Fruit fly (Drosophila melanogaster): ENCODE data around the gene Cpr67B.

Gene Cpr67B

dm6 chr3L:9422636-9423419 is 18.2 kb downstream of the Cpr67B start, which contains the start of gene aay (continued):
- TF ChIP-seq lola (GFP tag; optimal IDR thresholded peaks at IDR 0.05), result peak in 1 of 3 experiments; percentile 99
- TF ChIP-seq jing (GFP tag; optimal IDR thresholded peaks at IDR 0.05), result peak; percentile 97
- peak; percentile 99 for TF ChIP-seq CG15269 (tag; optimal IDR thresholded peaks at IDR 0.05)
- peak; percentile 98 for TF ChIP-seq so (GFP tag; IDR thresholded peaks at IDR 0.05)
- TF ChIP-seq CG8944 (GFP tag; optimal IDR thresholded peaks at IDR 0.05), result peak; percentile 95
- peak; percentile 97 for TF ChIP-seq CG4707 (GFP tag; optimal IDR thresholded peaks at IDR 0.05)
- peak; percentile 98 for TF ChIP-seq CG3847 (GFP tag; IDR thresholded peaks at IDR 0.05)
- no peak for TF ChIP-seq inv (GFP tag; IDR thresholded peaks at IDR 0.05; ENCODE audit: partially characterized antibody)
- TF ChIP-seq CG10543 (GFP tag; optimal IDR thresholded peaks at IDR 0.05), result peak; percentile 97
- peak; percentile 98 for TF ChIP-seq CG30431 (GFP tag; optimal IDR thresholded peaks at IDR 0.05)
- TF ChIP-seq CG14965 (GFP tag; optimal IDR thresholded peaks at IDR 0.05; ENCODE audit: borderline replicate concordance), result peak; percentile 81
- peak; percentile 98 for TF ChIP-seq Camta (GFP tag; optimal IDR thresholded peaks at IDR 0.05)
- no peak for TF ChIP-seq Lpt (GFP tag; optimal IDR thresholded peaks at IDR 0.05)
- peak; percentile 99 for TF ChIP-seq CG10209 (GFP tag; optimal IDR thresholded peaks at IDR 0.05)
- peak; percentile 92 for TF ChIP-seq CG10431 (GFP tag; optimal IDR thresholded peaks at IDR 0.05)
- TF ChIP-seq CG3995 (GFP tag; optimal IDR thresholded peaks at IDR 0.05), result peak; percentile 82
- peak; percentile 99 for TF ChIP-seq CG17361 (GFP tag; IDR thresholded peaks at IDR 0.05)
- TF ChIP-seq CG14050 (GFP tag; IDR thresholded peaks at IDR 0.05), result peak; percentile 97
- TF ChIP-seq sima (GFP tag; optimal IDR thresholded peaks at IDR 0.05), result peak; percentile 95
- TF ChIP-seq BtbVII (GFP tag; optimal IDR thresholded peaks at IDR 0.05), result peak; percentile 99
- peak; percentile 99 for TF ChIP-seq ci (GFP tag; IDR thresholded peaks at IDR 0.05)
- TF ChIP-seq Rfx (GFP tag; IDR thresholded peaks at IDR 0.05), result peak; percentile 99
- peak; percentile 73 for TF ChIP-seq CTCF (GFP tag; optimal IDR thresholded peaks at IDR 0.05)
- TF ChIP-seq CG16815 (GFP tag; optimal IDR thresholded peaks at IDR 0.05), result peak; percentile 98
- peak; percentile 91 for TF ChIP-seq CG9876 (GFP tag; optimal IDR thresholded peaks at IDR 0.05)
- TF ChIP-seq CG4328 (GFP tag; optimal IDR thresholded peaks at IDR 0.05), result peak; percentile 97
- peak; percentile 98 for TF ChIP-seq Drgx (GFP tag; IDR thresholded peaks at IDR 0.05)
- peak; percentile 95 for TF ChIP-seq Gsc (GFP tag; IDR thresholded peaks at IDR 0.05)
- TF ChIP-seq CG6791 (GFP tag; IDR thresholded peaks at IDR 0.05; ENCODE audit: partially characterized antibody), result no peak
- peak; percentile 90 for TF ChIP-seq Deaf1 (tag; optimal IDR thresholded peaks at IDR 0.05)
- peak; percentile 96 for TF ChIP-seq CG31388 (GFP tag; optimal IDR thresholded peaks at IDR 0.05)
- peak; percentile 97 for TF ChIP-seq CG6254 (GFP tag; optimal IDR thresholded peaks at IDR 0.05)
- peak in 1 of 3 experiments; percentile 99 for TF ChIP-seq Stat92E (GFP tag; optimal IDR thresholded peaks at IDR 0.05)
- peak; percentile 99 for TF ChIP-seq CG13296 (GFP tag; optimal IDR thresholded peaks at IDR 0.05)
- TF ChIP-seq Abd-B (GFP tag; optimal IDR thresholded peaks at IDR 0.05), result peak; percentile 99
- TF ChIP-seq CG14710 (tag; optimal IDR thresholded peaks at IDR 0.05), result peak; percentile 98
- TF ChIP-seq CG12659 (GFP tag; optimal IDR thresholded peaks at IDR 0.05), result peak; percentile 99
- peak; percentile 51 for TF ChIP-seq CG9797 (GFP tag; optimal IDR thresholded peaks at IDR 0.05)
- TF ChIP-seq tgo (GFP tag; IDR thresholded peaks at IDR 0.05), result peak; percentile 98
- peak; percentile 99 for TF ChIP-seq lab (GFP tag; optimal IDR thresholded peaks at IDR 0.05)
- TF ChIP-seq CG7786 (GFP tag; optimal IDR thresholded peaks at IDR 0.05), result peak; percentile 97
- TF ChIP-seq CG11456 (GFP tag; IDR thresholded peaks at IDR 0.05), result peak; percentile 98
- peak; percentile 97 for TF ChIP-seq CG12155 (GFP tag; optimal IDR thresholded peaks at IDR 0.05)
- TF ChIP-seq sob (GFP tag; IDR thresholded peaks at IDR 0.05), result peak; percentile 99
- peak; percentile 76 for TF ChIP-seq HmgD (GFP tag; optimal IDR thresholded peaks at IDR 0.05)
- peak; percentile 98 for TF ChIP-seq Ada2b (GFP tag; IDR thresholded peaks at IDR 0.05)
- peak; percentile 99 for TF ChIP-seq run (tag; optimal IDR thresholded peaks at IDR 0.05)
- TF ChIP-seq cwo (GFP tag; optimal IDR thresholded peaks at IDR 0.05), result peak; percentile 97
- peak; percentile 98 for TF ChIP-seq Dad (GFP tag; optimal IDR thresholded peaks at IDR 0.05)
